Fruit fly (Drosophila melanogaster) whole organism, embryonic: ENCODE data around the gene CG13896.
A peak's percentile ranks its signal among the peaks of the same experiment; 100 is the strongest.

Experiments
- Atf3 ChIP-seq: fragments of 200-800 bp; sonication (Bioruptor generic); optimal IDR thresholded peaks from 3 replicates; lab custom pipeline; 2016; ENCODE audit warnings: missing biosample characterization, missing genetic modification characterization
- B-H2 ChIP-seq: fragments of 200-800 bp; sonication (Bioruptor generic); optimal IDR thresholded peaks from 2 replicates; lab custom pipeline; 2018; ENCODE audit warnings: missing biosample characterization, mild to moderate bottlenecking, missing genetic modification characterization
- CG10267 ChIP-seq: fragments of 200-800 bp; sonication (Bioruptor generic); optimal IDR thresholded peaks from 2 replicates; lab custom pipeline; 2018; ENCODE audit warnings: missing biosample characterization, mild to moderate bottlenecking, missing genetic modification characterization, moderate library complexity
- CG10565 ChIP-seq: fragments of 200-800 bp; sonication (Bioruptor generic); optimal IDR thresholded peaks from 3 replicates; lab custom pipeline; 2016; ENCODE audit warnings: missing biosample characterization, mild to moderate bottlenecking, missing genetic modification characterization
- CG11504 ChIP-seq: fragments of 200-800 bp; sonication (Bioruptor generic); optimal IDR thresholded peaks from 3 replicates; lab custom pipeline; 2019; ENCODE audit warnings: missing biosample characterization, mild to moderate bottlenecking, missing genetic modification characterization, moderate library complexity
- CG12659 ChIP-seq: fragments of 200-800 bp; sonication (Bioruptor generic); optimal IDR thresholded peaks from 3 replicates; lab custom pipeline; 2017; ENCODE audit warnings: mild to moderate bottlenecking, missing biosample characterization, missing genetic modification reagents, missing genetic modification characterization
- CG12942 ChIP-seq: fragments of 200-800 bp; sonication (Bioruptor generic); optimal IDR thresholded peaks from 3 replicates; lab custom pipeline; 2016; ENCODE audit warnings: missing biosample characterization, missing genetic modification characterization
- CG13287 ChIP-seq: fragments of 200-800 bp; sonication (Bioruptor generic); IDR thresholded peaks from 2 replicates; pipeline ENCODE4 v1.3.6; 2022; ENCODE audit warnings: missing biosample characterization, missing genetic modification characterization; ENCODE audit not compliant: partially characterized antibody
- CG14441 ChIP-seq: fragments of 200-800 bp; sonication (Bioruptor generic); IDR thresholded peaks from 2 replicates; pipeline ENCODE4 v1.3.6; 2022; ENCODE audit warnings: missing biosample characterization, missing genetic modification characterization
- CG15479 ChIP-seq: fragments of 200-800 bp; sonication (Bioruptor generic); optimal IDR thresholded peaks from 3 replicates; lab custom pipeline; 2019; ENCODE audit warnings: missing biosample characterization, mild to moderate bottlenecking, missing genetic modification characterization, moderate library complexity
- CG15514 ChIP-seq: fragments of 200-800 bp; sonication (Bioruptor generic); optimal IDR thresholded peaks from 3 replicates; lab custom pipeline; 2017; ENCODE audit warnings: missing biosample characterization, missing genetic modification characterization, mild to moderate bottlenecking, moderate library complexity, missing genetic modification reagents
- CG15601 ChIP-seq: fragments of 200-800 bp; sonication (Bioruptor generic); optimal IDR thresholded peaks from 3 replicates; lab custom pipeline; 2019; ENCODE audit warnings: missing biosample characterization, mild to moderate bottlenecking, missing genetic modification characterization, moderate library complexity
- CG16813 ChIP-seq: fragments of 200-800 bp; sonication (Bioruptor generic); IDR thresholded peaks from 3 replicates; pipeline ENCODE4 v1.3.6; 2022; ENCODE audit warnings: missing biosample characterization, missing genetic modification characterization; ENCODE audit not compliant: partially characterized antibody
- CG17186 ChIP-seq: fragments of 200-800 bp; sonication (Bioruptor generic); optimal IDR thresholded peaks from 3 replicates; lab custom pipeline; 2017; ENCODE audit warnings: missing biosample characterization, missing genetic modification reagents, missing genetic modification characterization
- CG17568 ChIP-seq: fragments of 200-800 bp; sonication (Bioruptor generic); optimal IDR thresholded peaks from 2 replicates; lab custom pipeline; 2018; ENCODE audit warnings: missing biosample characterization, mild to moderate bottlenecking, missing genetic modification characterization, moderate library complexity
- CG17829 ChIP-seq: fragments of 200-800 bp; optimal IDR thresholded peaks from 2 replicates; lab custom pipeline; 2019; ENCODE audit warnings: missing biosample characterization, mild to moderate bottlenecking, missing genetic modification characterization, moderate library complexity
- CG18262 ChIP-seq: fragments of 200-800 bp; optimal IDR thresholded peaks from 3 replicates; lab custom pipeline; 2019; ENCODE audit warnings: missing biosample characterization, mild to moderate bottlenecking, missing genetic modification characterization, moderate library complexity
- CG1832 ChIP-seq: fragments of 200-800 bp; sonication (Bioruptor generic); optimal IDR thresholded peaks from 2 replicates; lab custom pipeline; 2017; ENCODE audit warnings: missing biosample characterization, mild to moderate bottlenecking, missing genetic modification characterization, inconsistent platforms
- CG2116 ChIP-seq: fragments of 200-800 bp; sonication (Bioruptor generic); optimal IDR thresholded peaks from 3 replicates; lab custom pipeline; 2018; ENCODE audit warnings: missing biosample characterization, mild to moderate bottlenecking, missing genetic modification characterization
- CG31441 ChIP-seq: fragments of 200-800 bp; sonication (Bioruptor generic); IDR thresholded peaks from 2 replicates; pipeline ENCODE4 v1.3.6; 2022; ENCODE audit warnings: missing biosample characterization, missing genetic modification characterization
- CG3163 ChIP-seq: fragments of 200-800 bp; sonication (Bioruptor generic); optimal IDR thresholded peaks from 3 replicates; lab custom pipeline; 2016; ENCODE audit warnings: missing biosample characterization, missing genetic modification characterization
- CG3407 ChIP-seq: fragments of 200-800 bp; sonication (Bioruptor generic); optimal IDR thresholded peaks from 2 replicates; lab custom pipeline; 2018; ENCODE audit warnings: missing biosample characterization, mild to moderate bottlenecking, missing genetic modification characterization
- CG4730 ChIP-seq: fragments of 200-800 bp; sonication (Bioruptor generic); IDR thresholded peaks from 2 replicates; pipeline ENCODE4 v1.3.6; 2022; ENCODE audit warnings: missing biosample characterization, missing genetic modification characterization
- CG6175 ChIP-seq: fragments of 200-800 bp; sonication (Bioruptor generic); IDR thresholded peaks from 3 replicates; pipeline ENCODE4 v1.3.6; 2022; ENCODE audit warnings: missing biosample characterization, missing genetic modification characterization
- CG9437 ChIP-seq: fragments of 200-800 bp; sonication (Bioruptor generic); optimal IDR thresholded peaks from 2 replicates; lab custom pipeline; 2018; ENCODE audit warnings: missing biosample characterization, mild to moderate bottlenecking, missing genetic modification characterization
- CG9609 ChIP-seq: fragments of 200-800 bp; sonication (Bioruptor generic); optimal IDR thresholded peaks from 3 replicates; lab custom pipeline; 2016; ENCODE audit warnings: missing biosample characterization, missing genetic modification characterization
- CG9876 ChIP-seq: fragments of 200-800 bp; sonication (Bioruptor generic); optimal IDR thresholded peaks from 2 replicates; lab custom pipeline; 2016; ENCODE audit warnings: missing biosample characterization, missing genetic modification characterization
- Drgx ChIP-seq: fragments of 200-800 bp; sonication (Bioruptor generic); IDR thresholded peaks from 2 replicates; pipeline ENCODE4 v1.3.6; 2022; ENCODE audit warnings: missing biosample characterization, missing genetic modification characterization
- HLH4C ChIP-seq: fragments of 200-800 bp; sonication (Bioruptor generic); IDR thresholded peaks from 3 replicates; pipeline ENCODE4 v1.3.6; 2022; ENCODE audit warnings: missing biosample characterization, missing genetic modification characterization; ENCODE audit not compliant: partially characterized antibody
- Myb ChIP-seq: fragments of 200-800 bp; sonication (Bioruptor generic); optimal IDR thresholded peaks from 2 replicates; lab custom pipeline; 2016; ENCODE audit warnings: missing biosample characterization, missing genetic modification characterization
- Opbp ChIP-seq: fragments of 200-800 bp; sonication (Bioruptor generic); IDR thresholded peaks from 3 replicates; pipeline ENCODE4 v1.3.6; 2022; ENCODE audit warnings: missing biosample characterization, missing genetic modification characterization; ENCODE audit not compliant: partially characterized antibody
- Poxn ChIP-seq: fragments of 200-800 bp; sonication (Bioruptor generic); IDR thresholded peaks from 2 replicates; pipeline ENCODE4 v1.3.6; 2022; ENCODE audit warnings: missing biosample characterization, missing genetic modification characterization
- Ptx1 ChIP-seq: fragments of 200-800 bp; sonication (Bioruptor generic); IDR thresholded peaks from 2 replicates; pipeline ENCODE4 v1.3.6; 2022; ENCODE audit warnings: missing biosample characterization, missing genetic modification characterization
- Sin3A ChIP-seq: fragments of >200 bp; optimal IDR thresholded peaks from 2 replicates; lab custom pipeline; 2018
- Sry-β ChIP-seq: fragments of 200-800 bp; sonication (Bioruptor generic); optimal IDR thresholded peaks from 2 replicates; lab custom pipeline; 2018; ENCODE audit warnings: missing biosample characterization, mild to moderate bottlenecking, missing genetic modification characterization, moderate library complexity
- Trl ChIP-seq, 3 experiments: fragments of >200 bp in 2 of 3; fragments of 200-800 bp in 1 of 3; sonication (Bioruptor generic) in 1 of 3; optimal IDR thresholded peaks; 2 replicates in 1 of 3; 3 replicates in 2 of 3; lab custom pipeline; 2016 to 2017; ENCODE audit warnings: missing biosample characterization in 1 of 3, missing genetic modification characterization in 1 of 3
- ab ChIP-seq: fragments of 200-800 bp; sonication (Bioruptor generic); optimal IDR thresholded peaks from 2 replicates; lab custom pipeline; 2016; ENCODE audit warnings: missing biosample characterization, missing genetic modification characterization
- ato ChIP-seq: fragments of 200-800 bp; sonication (Bioruptor generic); IDR thresholded peaks from 2 replicates; pipeline ENCODE4 v1.3.6; 2022; ENCODE audit warnings: missing biosample characterization, missing genetic modification characterization; ENCODE audit not compliant: partially characterized antibody
- bowl ChIP-seq: fragments of 200-800 bp; sonication (Bioruptor generic); IDR thresholded peaks from 2 replicates; pipeline ENCODE4 v1.3.6; 2022; ENCODE audit warnings: missing biosample characterization, missing genetic modification characterization
- eve ChIP-seq, 2 experiments: fragments of >200 bp; optimal IDR thresholded peaks; 2 replicates each; lab custom pipeline; 2017; ENCODE audit warnings: missing biosample characterization in 2 of 2, missing genetic modification characterization in 2 of 2
- ind ChIP-seq: fragments of 200-800 bp; sonication (Bioruptor generic); optimal IDR thresholded peaks from 3 replicates; lab custom pipeline; 2016; ENCODE audit warnings: missing biosample characterization, missing genetic modification characterization
- jing ChIP-seq: fragments of 200-800 bp; sonication (Bioruptor generic); optimal IDR thresholded peaks from 2 replicates; lab custom pipeline; 2018; ENCODE audit warnings: missing biosample characterization, mild to moderate bottlenecking, missing genetic modification characterization
- klu ChIP-seq: fragments of 200-800 bp; sonication (Bioruptor generic); IDR thresholded peaks from 2 replicates; pipeline ENCODE4 v1.3.6; 2022; ENCODE audit warnings: missing biosample characterization, missing genetic modification characterization
- nmo ChIP-seq: fragments of 200-800 bp; sonication (Bioruptor generic); optimal IDR thresholded peaks from 2 replicates; lab custom pipeline; 2018; ENCODE audit warnings: missing biosample characterization, mild to moderate bottlenecking, missing genetic modification characterization, moderate library complexity
- sens ChIP-seq: fragments of 200-800 bp; sonication (Bioruptor generic); peaks from one replicate; lab custom pipeline; 2016; ENCODE audit warnings: missing biosample characterization, missing genetic modification characterization
- stwl ChIP-seq: fragments of 200-800 bp; sonication (Bioruptor generic); optimal IDR thresholded peaks from 3 replicates; lab custom pipeline; 2018; ENCODE audit warnings: missing biosample characterization, mild to moderate bottlenecking, missing genetic modification characterization, moderate library complexity
- tna ChIP-seq: fragments of 200-800 bp; sonication (Bioruptor generic); IDR thresholded peaks from 2 replicates; pipeline ENCODE4 v1.3.6; 2022; ENCODE audit warnings: missing biosample characterization, missing genetic modification characterization; ENCODE audit not compliant: partially characterized antibody
- wdn ChIP-seq: fragments of 200-800 bp; sonication (Bioruptor generic); IDR thresholded peaks from 2 replicates; pipeline ENCODE4 v1.3.6; 2022; ENCODE audit warnings: missing biosample characterization, missing genetic modification characterization

CG13896 gene

DNA sequence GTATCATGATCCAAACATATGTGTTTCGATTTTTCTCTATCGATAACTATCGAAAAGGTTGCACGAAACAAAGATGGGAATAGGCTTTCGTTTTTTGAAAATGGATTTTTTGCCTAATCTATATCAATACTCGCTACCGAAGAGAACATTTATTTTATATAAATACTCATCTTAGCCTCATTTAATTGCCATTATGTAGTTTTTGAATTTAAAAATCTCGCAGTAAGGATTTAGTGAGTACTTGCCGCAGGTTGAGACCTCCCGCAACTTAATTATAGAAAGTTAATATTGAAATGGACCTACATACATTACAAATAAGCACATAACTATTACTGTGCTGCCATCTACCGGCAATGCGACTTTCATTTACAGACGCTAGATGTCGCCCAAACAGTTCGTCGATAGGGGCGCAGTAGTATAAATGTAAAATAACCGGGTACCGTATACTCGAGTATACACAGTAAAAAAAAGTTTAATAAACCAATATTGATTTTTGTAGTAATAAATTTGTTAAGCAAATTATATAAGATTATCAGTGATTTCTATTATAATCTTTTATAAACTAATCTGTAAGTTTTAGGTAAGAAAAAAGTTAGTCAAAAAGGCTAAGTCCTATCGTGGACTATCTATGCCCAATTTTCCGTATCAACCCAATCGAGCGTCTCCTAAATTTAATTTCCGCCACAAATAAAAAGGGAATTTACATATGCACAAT, at the start of gene CG13896 (continued):
- TF ChIP-seq CG10565 (GFP tag; lab: Kevin White, UChicago) (peak; percentile 61), Drgx (GFP tag; lab: Robert Waterston, UW) (peak; percentile 57; the same call in 1 of the 2 replicates), eve (GFP tag; optimal IDR thresholded peaks at IDR 0.05; lab: Kevin White, UChicago) (peak in 1 of 2 experiments; percentile 66), CG15514 (peak; percentile 80), ab (GFP tag; lab: Kevin White, UChicago) (peak; percentile 88), CG3407 (GFP tag; lab: Kevin White, UChicago) (peak; percentile 62), CG15601 (tag; lab: Kevin White, UChicago) (peak; percentile 74), Poxn (GFP tag; lab: Robert Waterston, UW) (0 out of 2 replicates have a peak, but pooled peaks have one; percentile 28), Trl (optimal IDR thresholded peaks at IDR 0.05; lab: Kevin White, UChicago) (no peak), Trl (GFP tag; optimal IDR thresholded peaks at IDR 0.05; lab: Kevin White, UChicago) (peak; percentile 95), CG2116 (peak; percentile 82), CG12942 (GFP tag; lab: Kevin White, UChicago) (peak; percentile 80), HLH4C (peak; percentile 66; the same call in 2 of the 3 replicates), CG9609 (peak; percentile 87), CG12659 (GFP tag; lab: Kevin White, UChicago) (peak; percentile 87), nmo (GFP tag; lab: Kevin White, UChicago) (peak; percentile 80), CG14441 (GFP tag; lab: Robert Waterston, UW) (peak; percentile 84), klu (GFP tag; lab: Robert Waterston, UW) (peak; percentile 57; the same call in 1 of the 2 replicates), CG18262 (tag; lab: Kevin White, UChicago) (peak; percentile 85), ind (GFP tag; lab: Kevin White, UChicago) (peak; percentile 85), CG16813 (GFP tag; lab: Robert Waterston, UW) (peak; percentile 62; the same call in 1 of the 3 replicates), CG6175 (GFP tag; lab: Robert Waterston, UW) (peak; percentile 87; the same call in 2 of the 3 replicates), ato (GFP tag; lab: Robert Waterston, UW) (no peak), stwl (tag; lab: Kevin White, UChicago) (peak; percentile 54), CG9876 (GFP tag; lab: Kevin White, UChicago) (peak; percentile 94), wdn (peak; percentile 65), CG15479 (GFP tag; lab: Kevin White, UChicago) (no peak), Sin3A (lab: Kevin White, UChicago) (no peak), CG13287 (peak; percentile 73), CG11504 (peak; percentile 84), Atf3 (GFP tag; lab: Kevin White, UChicago) (peak; percentile 79), CG9437 (GFP tag; lab: Kevin White, UChicago) (peak; percentile 49), B-H2 (GFP tag; lab: Kevin White, UChicago) (peak; percentile 75), CG10267 (tag; lab: Kevin White, UChicago) (peak; percentile 83), CG3163 (GFP tag; lab: Kevin White, UChicago) (peak; percentile 80), bowl (GFP tag; lab: Robert Waterston, UW) (no peak), Ptx1 (peak; percentile 91), Sry-β (peak; percentile 2), Opbp (GFP tag; lab: Robert Waterston, UW) (peak; percentile 61), sens (GFP tag; lab: Kevin White, UChicago) (peak; percentile 96), CG31441 (GFP tag; lab: Robert Waterston, UW) (peak; percentile 83), CG17186 (peak; percentile 71), CG17829 (tag; lab: Kevin White, UChicago) (peak; percentile 88), jing (GFP tag; lab: Kevin White, UChicago) (peak; percentile 67), CG1832 (GFP tag; lab: Kevin White, UChicago) (no peak), CG4730 (GFP tag; lab: Robert Waterston, UW) (peak; percentile 82), tna (peak; percentile 40; the same call in 1 of the 2 replicates), CG17568 (GFP tag; lab: Kevin White, UChicago) (peak; percentile 40), Myb (GFP tag; lab: Kevin White, UChicago) (peak; percentile 76)
